Fruit fly (Drosophila melanogaster) whole organism, embryonic: ENCODE results near the gene CG15642.

Source experiments
- Atf6 ChIP-seq: fragments of 200-800 bp; sonication (Bioruptor generic); IDR thresholded peaks from 2 replicates; pipeline ENCODE4 v1.3.6; 2022; ENCODE audit warnings: missing biosample characterization, missing genetic modification characterization
- Blimp-1 ChIP-seq: fragments of 200-800 bp; sonication (Bioruptor generic); optimal IDR thresholded peaks from 3 replicates; lab custom pipeline; 2018; ENCODE audit warnings: missing biosample characterization, missing genetic modification characterization, mild to moderate bottlenecking, moderate library complexity, missing genetic modification reagents
- BtbVII ChIP-seq: fragments of 200-800 bp; sonication (Bioruptor generic); optimal IDR thresholded peaks from 3 replicates; lab custom pipeline; 2017; ENCODE audit warnings: missing biosample characterization, mild to moderate bottlenecking, missing genetic modification characterization
- CG10267 ChIP-seq: fragments of 200-800 bp; sonication (Bioruptor generic); optimal IDR thresholded peaks from 2 replicates; lab custom pipeline; 2018; ENCODE audit warnings: missing biosample characterization, mild to moderate bottlenecking, missing genetic modification characterization, moderate library complexity
- CG10321 ChIP-seq: fragments of 200-800 bp; sonication (Bioruptor generic); IDR thresholded peaks from 2 replicates; pipeline ENCODE4 v1.3.6; 2022; ENCODE audit warnings: missing biosample characterization, missing genetic modification characterization
- CG10543 ChIP-seq: fragments of 200-800 bp; sonication (Bioruptor generic); optimal IDR thresholded peaks from 3 replicates; lab custom pipeline; 2017; ENCODE audit warnings: missing biosample characterization, mild to moderate bottlenecking, missing genetic modification characterization, moderate library complexity
- CG12769 ChIP-seq: fragments of 200-800 bp; sonication (Bioruptor generic); optimal IDR thresholded peaks from 2 replicates; lab custom pipeline; 2019; ENCODE audit warnings: missing biosample characterization, mild to moderate bottlenecking, missing genetic modification characterization, moderate library complexity
- CG14050 ChIP-seq: fragments of 200-800 bp; sonication (Bioruptor generic); IDR thresholded peaks from 3 replicates; pipeline ENCODE4 v1.3.6; 2022; ENCODE audit warnings: missing biosample characterization, missing genetic modification characterization
- CG14710 ChIP-seq: fragments of 200-800 bp; sonication (Bioruptor generic); optimal IDR thresholded peaks from 3 replicates; lab custom pipeline; 2019; ENCODE audit warnings: missing biosample characterization, mild to moderate bottlenecking, missing genetic modification characterization, moderate library complexity
- CG15514 ChIP-seq: fragments of 200-800 bp; sonication (Bioruptor generic); optimal IDR thresholded peaks from 3 replicates; lab custom pipeline; 2017; ENCODE audit warnings: missing biosample characterization, missing genetic modification characterization, mild to moderate bottlenecking, moderate library complexity, missing genetic modification reagents
- CG4360 ChIP-seq: fragments of 200-800 bp; sonication (Bioruptor generic); IDR thresholded peaks from 2 replicates; pipeline ENCODE4 v1.3.6; 2022; ENCODE audit warnings: missing biosample characterization, missing genetic modification characterization
- CG7357 ChIP-seq: fragments of 200-800 bp; sonication (Bioruptor generic); IDR thresholded peaks from 3 replicates; pipeline ENCODE4 v1.3.6; 2022; ENCODE audit warnings: missing biosample characterization, missing genetic modification characterization
- CG7963 ChIP-seq: fragments of 200-800 bp; sonication (Bioruptor generic); IDR thresholded peaks from 3 replicates; pipeline ENCODE4 v1.3.6; 2022; ENCODE audit warnings: missing biosample characterization, missing genetic modification characterization; ENCODE audit not compliant: partially characterized antibody
- CG8281 ChIP-seq: fragments of 200-800 bp; sonication (Bioruptor generic); optimal IDR thresholded peaks from 2 replicates; lab custom pipeline; 2018; ENCODE audit warnings: missing biosample characterization, mild to moderate bottlenecking, missing genetic modification characterization, moderate library complexity
- CG8924 ChIP-seq: fragments of 200-800 bp; optimal IDR thresholded peaks from 3 replicates; lab custom pipeline; 2019; ENCODE audit warnings: missing biosample characterization, mild to moderate bottlenecking, missing genetic modification characterization, moderate library complexity
- CG9609 ChIP-seq: fragments of 200-800 bp; sonication (Bioruptor generic); optimal IDR thresholded peaks from 3 replicates; lab custom pipeline; 2016; ENCODE audit warnings: missing biosample characterization, missing genetic modification characterization
- CrebB ChIP-seq: fragments of 200-800 bp; sonication (Bioruptor generic); optimal IDR thresholded peaks from 3 replicates; lab custom pipeline; 2018; ENCODE audit warnings: missing biosample characterization, mild to moderate bottlenecking, missing genetic modification characterization
- D19A ChIP-seq: fragments of 200-800 bp; optimal IDR thresholded peaks from 3 replicates; lab custom pipeline; 2019; ENCODE audit warnings: missing biosample characterization, mild to moderate bottlenecking, missing genetic modification characterization, moderate library complexity
- GATAe ChIP-seq: fragments of 200-800 bp; sonication (Bioruptor generic); conservative IDR thresholded peaks from 2 replicates; pipeline ENCODE4 v1.3.6; 2022; ENCODE audit warnings: missing biosample characterization, missing genetic modification characterization
- Gsc ChIP-seq: fragments of 200-800 bp; sonication (Bioruptor generic); IDR thresholded peaks from 2 replicates; pipeline ENCODE4 v1.3.6; 2022; ENCODE audit warnings: missing biosample characterization, missing genetic modification characterization
- HHEX ChIP-seq: fragments of 200-800 bp; sonication (Bioruptor generic); optimal IDR thresholded peaks from 3 replicates; lab custom pipeline; 2017; ENCODE audit warnings: missing biosample characterization, mild to moderate bottlenecking, missing genetic modification characterization, missing genetic modification reagents
- Hmr ChIP-seq: fragments of 200-800 bp; sonication (Bioruptor generic); optimal IDR thresholded peaks from 3 replicates; lab custom pipeline; 2017; ENCODE audit warnings: mild to moderate bottlenecking, missing biosample characterization, missing genetic modification reagents, missing genetic modification characterization
- MESR4 ChIP-seq: fragments of 200-800 bp; sonication (Bioruptor generic); optimal IDR thresholded peaks from 2 replicates; lab custom pipeline; 2018; ENCODE audit warnings: missing biosample characterization, mild to moderate bottlenecking, missing genetic modification characterization, moderate library complexity
- MTF-1 ChIP-seq: fragments of 200-800 bp; sonication (Bioruptor generic); optimal IDR thresholded peaks from 2 replicates; lab custom pipeline; 2018; ENCODE audit warnings: missing biosample characterization, mild to moderate bottlenecking, missing genetic modification characterization, borderline replicate concordance
- Mes4 ChIP-seq: fragments of 200-800 bp; sonication (Bioruptor generic); optimal IDR thresholded peaks from 2 replicates; lab custom pipeline; 2016; ENCODE audit warnings: missing biosample characterization, missing genetic modification characterization
- Nf-YB ChIP-seq: fragments of 200-800 bp; sonication (Bioruptor generic); optimal IDR thresholded peaks from 3 replicates; lab custom pipeline; 2019; ENCODE audit warnings: missing biosample characterization, mild to moderate bottlenecking, missing genetic modification characterization, moderate library complexity
- Rx ChIP-seq: fragments of 200-800 bp; sonication (Bioruptor generic); IDR thresholded peaks from 2 replicates; pipeline ENCODE4 v1.3.6; 2022; ENCODE audit warnings: missing biosample characterization, missing genetic modification characterization
- Six4 ChIP-seq: fragments of 200-800 bp; sonication (Bioruptor generic); optimal IDR thresholded peaks from 2 replicates; lab custom pipeline; 2016; ENCODE audit warnings: missing biosample characterization, missing genetic modification characterization
- Stat92E ChIP-seq, 3 experiments: fragments of >200 bp in 2 of 3; fragments of 200-800 bp in 1 of 3; sonication (Bioruptor generic) in 1 of 3; optimal IDR thresholded peaks; 2 replicates each; lab custom pipeline; 2017 to 2019; ENCODE audit warnings: missing biosample characterization in 3 of 3, missing genetic modification characterization in 3 of 3, mild to moderate bottlenecking in 1 of 3, moderate library complexity in 1 of 3
- Usf ChIP-seq: fragments of 200-800 bp; sonication (Bioruptor generic); optimal IDR thresholded peaks from 2 replicates; lab custom pipeline; 2017; ENCODE audit warnings: missing genotype, missing biosample characterization, missing genetic modification characterization
- Vsx1 ChIP-seq: fragments of 200-800 bp; sonication (Bioruptor generic); optimal IDR thresholded peaks from 2 replicates; lab custom pipeline; 2017; ENCODE audit warnings: missing biosample characterization, mild to moderate bottlenecking, missing genetic modification characterization, missing genetic modification reagents
- ab ChIP-seq: fragments of 200-800 bp; sonication (Bioruptor generic); optimal IDR thresholded peaks from 2 replicates; lab custom pipeline; 2016; ENCODE audit warnings: missing biosample characterization, missing genetic modification characterization
- bsh ChIP-seq, 2 experiments: fragments of 200-800 bp; sonication (Bioruptor generic); optimal IDR thresholded peaks; 2 replicates each; lab custom pipeline; 2017 to 2018; ENCODE audit warnings: mild to moderate bottlenecking in 2 of 2, missing biosample characterization in 2 of 2, missing genetic modification characterization in 2 of 2, moderate library complexity in 1 of 2
- chn ChIP-seq: fragments of 200-800 bp; sonication (Bioruptor generic); optimal IDR thresholded peaks from 2 replicates; lab custom pipeline; 2016; ENCODE audit warnings: missing biosample characterization, missing genetic modification characterization
- fd96Cb ChIP-seq: fragments of 200-800 bp; sonication (Bioruptor generic); optimal IDR thresholded peaks from 2 replicates; lab custom pipeline; 2018; ENCODE audit warnings: missing biosample characterization, mild to moderate bottlenecking, missing genetic modification characterization, moderate library complexity
- gce ChIP-seq: fragments of 200-800 bp; sonication (Bioruptor generic); IDR thresholded peaks from 3 replicates; pipeline ENCODE4 v1.3.6; 2022; ENCODE audit warnings: missing biosample characterization, missing genetic modification characterization
- gcm ChIP-seq: fragments of 200-800 bp; sonication (Bioruptor generic); optimal IDR thresholded peaks from 2 replicates; lab custom pipeline; 2019; ENCODE audit warnings: missing biosample characterization, mild to moderate bottlenecking, missing genetic modification characterization, moderate library complexity
- grau ChIP-seq: fragments of 200-800 bp; optimal IDR thresholded peaks from 3 replicates; lab custom pipeline; 2019; ENCODE audit warnings: missing biosample characterization, mild to moderate bottlenecking, missing genetic modification characterization, moderate library complexity
- hkb ChIP-seq, 2 experiments: fragments of 200-800 bp in 1 of 2; fragments of >200 bp in 1 of 2; sonication (Bioruptor generic) in 1 of 2; IDR thresholded peaks in 1 of 2; optimal IDR thresholded peaks in 1 of 2; 2 replicates each; pipeline versions ENCODE4 v1.3.6 to Lab custom; 2017 to 2022; ENCODE audit warnings: missing biosample characterization in 1 of 2, missing genetic modification characterization in 1 of 2
- kni ChIP-seq: fragments of 200-800 bp; sonication (Bioruptor generic); optimal IDR thresholded peaks from 3 replicates; lab custom pipeline; 2017; ENCODE audit warnings: mild to moderate bottlenecking, missing biosample characterization, missing genetic modification reagents, missing genetic modification characterization
- mirr ChIP-seq: fragments of 200-800 bp; sonication (Bioruptor generic); optimal IDR thresholded peaks from 3 replicates; lab custom pipeline; 2018; ENCODE audit warnings: missing biosample characterization, mild to moderate bottlenecking, missing genetic modification characterization
- phol ChIP-seq: fragments of 200-800 bp; sonication (Bioruptor generic); optimal IDR thresholded peaks from 3 replicates; lab custom pipeline; 2018; ENCODE audit warnings: missing biosample characterization, mild to moderate bottlenecking, missing genetic modification characterization, moderate library complexity
- sens ChIP-seq: fragments of 200-800 bp; sonication (Bioruptor generic); peaks from one replicate; lab custom pipeline; 2016; ENCODE audit warnings: missing biosample characterization, missing genetic modification characterization
- slbo ChIP-seq: fragments of 200-800 bp; sonication (Bioruptor generic); IDR thresholded peaks from 2 replicates; pipeline ENCODE4 v1.3.6; 2022; ENCODE audit warnings: missing biosample characterization, missing genetic modification characterization
- slou ChIP-seq: fragments of 200-800 bp; sonication (Bioruptor generic); optimal IDR thresholded peaks from 3 replicates; lab custom pipeline; 2016; ENCODE audit warnings: missing biosample characterization, missing genetic modification characterization
- ssp ChIP-seq: fragments of 200-800 bp; sonication (Bioruptor generic); IDR thresholded peaks from 2 replicates; pipeline ENCODE4 v1.3.6; 2022; ENCODE audit warnings: missing biosample characterization, missing genetic modification characterization
- stwl ChIP-seq: fragments of 200-800 bp; sonication (Bioruptor generic); optimal IDR thresholded peaks from 3 replicates; lab custom pipeline; 2018; ENCODE audit warnings: missing biosample characterization, mild to moderate bottlenecking, missing genetic modification characterization, moderate library complexity
- zen ChIP-seq: fragments of 200-800 bp; sonication (Bioruptor generic); optimal IDR thresholded peaks from 3 replicates; lab custom pipeline; 2018; ENCODE audit warnings: missing biosample characterization, mild to moderate bottlenecking, missing genetic modification characterization, moderate library complexity

Gene CG15642

DNA sequence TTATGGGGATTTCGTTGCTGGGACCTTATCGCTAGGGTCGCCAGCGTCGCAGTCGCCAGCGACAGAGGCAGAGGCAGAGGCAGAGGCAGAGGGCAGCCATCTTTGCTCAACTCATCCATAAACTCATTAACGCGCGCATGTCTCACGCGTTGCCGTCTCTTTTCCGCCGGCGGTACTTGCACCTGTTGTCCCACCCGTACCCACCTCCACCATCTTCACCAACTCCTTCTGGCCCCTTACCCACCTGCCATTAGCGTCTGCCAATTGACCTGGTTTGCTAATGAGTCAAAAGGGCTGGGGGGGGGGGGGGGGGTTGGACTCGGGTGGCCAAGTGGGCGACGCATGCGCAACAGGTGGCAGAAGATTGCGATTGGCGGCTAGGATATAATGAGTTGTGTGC, 35.3 kb upstream of the CG15642 start (continued):
- peak; percentile 20; the same call in 1 of the 2 replicates for TF ChIP-seq CG10321
- peak; percentile 8 for TF ChIP-seq zen (tag; lab: Kevin White, UChicago)
- TF ChIP-seq phol: peak; percentile 43
- no peak for TF ChIP-seq Mes4
- TF ChIP-seq, all 482 proteins: peak for 14

dm6 chrX:15501706-15502267, 34.2 kb upstream of the CG15642 start:
- TF ChIP-seq ab (GFP tag; lab: Kevin White, UChicago) (no peak), CG8924 (tag; lab: Kevin White, UChicago) (no peak), CG4360 (GFP tag; lab: Robert Waterston, UW) (no peak), CG14710 (no peak), CG9609 (no peak), CG8281 (tag; lab: Kevin White, UChicago) (no peak), slou (GFP tag; lab: Kevin White, UChicago) (no peak), Usf (no peak), bsh (GFP tag; optimal IDR thresholded peaks at IDR 0.05; lab: Kevin White, UChicago) (no peak), mirr (GFP tag; lab: Kevin White, UChicago) (peak; percentile 23), BtbVII (no peak), ssp (GFP tag; lab: Robert Waterston, UW) (no peak), MTF-1 (GFP tag; lab: Kevin White, UChicago) (peak; percentile 14), Six4 (GFP tag; lab: Kevin White, UChicago) (no peak), CG12769 (tag; lab: Kevin White, UChicago) (peak; percentile 5), kni (GFP tag; lab: Kevin White, UChicago) (peak; percentile 31), gcm (no peak), CG10267 (no peak), CG7357 (GFP tag; lab: Robert Waterston, UW) (no peak), Blimp-1 (GFP tag; lab: Kevin White, UChicago) (no peak), Vsx1 (GFP tag; lab: Kevin White, UChicago) (no peak), CG14050 (no peak), CrebB (tag; lab: Kevin White, UChicago) (no peak), Nf-YB (GFP tag; lab: Kevin White, UChicago) (no peak), Hmr (GFP tag; lab: Kevin White, UChicago) (peak; percentile 6), stwl (tag; lab: Kevin White, UChicago) (no peak), CG15514 (GFP tag; lab: Kevin White, UChicago) (peak; percentile 5), Atf6 (GFP tag; lab: Robert Waterston, UW) (no peak), fd96Cb (tag; lab: Kevin White, UChicago) (no peak), CG7963 (no peak), Stat92E (GFP tag; optimal IDR thresholded peaks at IDR 0.05; lab: Kevin White, UChicago) (no peak), hkb (optimal IDR thresholded peaks at IDR 0.05; lab: Kevin White, UChicago) (no peak), hkb (GFP tag; IDR thresholded peaks at IDR 0.05; lab: Robert Waterston, UW) (no peak), grau (no peak), CG10543 (GFP tag; lab: Kevin White, UChicago) (peak; percentile 6), Rx (GFP tag; lab: Robert Waterston, UW) (no peak), sens (GFP tag; lab: Kevin White, UChicago) (peak; percentile 37), HHEX (GFP tag; lab: Kevin White, UChicago) (peak; percentile 22), D19A (tag; lab: Kevin White, UChicago) (peak; percentile 74), gce (no peak), slbo (GFP tag; lab: Robert Waterston, UW) (no peak), MESR4 (GFP tag; lab: Kevin White, UChicago) (no peak), GATAe (no peak), chn (GFP tag; lab: Kevin White, UChicago) (no peak), Gsc (GFP tag; lab: Robert Waterston, UW) (no peak)
